Worm (Caenorhabditis elegans) whole organism, young adult: ENCODE results near the gene Y39E4A.1.

Experiments
- F23B12.7 ChIP-seq: sonication (generic microtip); optimal IDR thresholded peaks from 2 replicates; lab custom pipeline; 2017; ENCODE audit warnings: missing genetic modification characterization, mild to moderate bottlenecking, missing compliant biosample characterization, antibody characterized with exemption, moderate library complexity; ENCODE audit not compliant: insufficient read depth
- F37B4.10 ChIP-seq: fragments of 200-800 bp; sonication (Bioruptor generic); IDR thresholded peaks from 2 replicates; pipeline ENCODE4 v1.3.6; 2022; ENCODE audit warnings: missing genetic modification characterization, missing compliant biosample characterization
- F49E8.2 ChIP-seq: sonication (generic microtip); optimal IDR thresholded peaks from 3 replicates; lab custom pipeline; 2017; ENCODE audit warnings: missing genetic modification characterization, mild to moderate bottlenecking, missing compliant biosample characterization, antibody characterized with exemption, moderate library complexity; ENCODE audit not compliant: insufficient read depth
- F52B5.7 ChIP-seq: sonication (generic microtip); optimal IDR thresholded peaks from 2 replicates; lab custom pipeline; 2016; ENCODE audit warnings: mild to moderate bottlenecking, missing genetic modification characterization, missing compliant biosample characterization
- F55B11.4 ChIP-seq: sonication (generic microtip); optimal IDR thresholded peaks from 2 replicates; lab custom pipeline; 2016; ENCODE audit warnings: missing compliant biosample characterization, missing genetic modification characterization, borderline replicate concordance; ENCODE audit not compliant: insufficient read depth
- F57C9.4 ChIP-seq: sonication (generic microtip); optimal IDR thresholded peaks from 2 replicates; lab custom pipeline; 2017; ENCODE audit warnings: mild to moderate bottlenecking, missing genetic modification characterization, missing compliant biosample characterization
- K11D2.4 ChIP-seq: fragments of 200-800 bp; sonication (Bioruptor generic); IDR thresholded peaks from 2 replicates; pipeline ENCODE4 v1.3.6; 2022; ENCODE audit warnings: missing genetic modification reagents, missing genetic modification characterization, missing compliant biosample characterization
- T07F8.4 ChIP-seq: sonication (generic microtip); optimal IDR thresholded peaks from 2 replicates; lab custom pipeline; 2016; ENCODE audit warnings: mild to moderate bottlenecking, missing genetic modification characterization, moderate library complexity, missing compliant biosample characterization
- Y56A3A.18 ChIP-seq: fragments of 200-800 bp; sonication (Bioruptor generic); IDR thresholded peaks from 2 replicates; pipeline ENCODE4 v1.3.6; 2022; ENCODE audit warnings: missing genetic modification reagents, missing genetic modification characterization, missing compliant biosample characterization
- Y95B8A.8 ChIP-seq: fragments of 200-800 bp; sonication (Bioruptor generic); IDR thresholded peaks from 2 replicates; pipeline ENCODE4 v1.3.6; 2022; ENCODE audit warnings: missing genetic modification reagents, missing genetic modification characterization, missing compliant biosample characterization
- ZK185.1 ChIP-seq: sonication (generic microtip); optimal IDR thresholded peaks from 2 replicates; lab custom pipeline; 2016; ENCODE audit warnings: mild to moderate bottlenecking, missing genetic modification characterization, missing compliant biosample characterization; ENCODE audit not compliant: poor library complexity, severe bottlenecking
- akir-1 ChIP-seq: fragments of 200-800 bp; sonication (Bioruptor generic); optimal IDR thresholded peaks from 2 replicates; lab custom pipeline; 2018; ENCODE audit warnings: mild to moderate bottlenecking, missing genetic modification characterization, moderate library complexity, missing compliant biosample characterization
- attf-3 ChIP-seq: fragments of 200-800 bp; sonication (Bioruptor generic); conservative IDR thresholded peaks from 2 replicates; pipeline ENCODE4 v1.3.6; 2022; ENCODE audit warnings: missing genetic modification reagents, missing genetic modification characterization, missing compliant biosample characterization
- attf-5 ChIP-seq: fragments of 200-800 bp; sonication (Bioruptor generic); optimal IDR thresholded peaks from 2 replicates; lab custom pipeline; 2018; ENCODE audit warnings: mild to moderate bottlenecking, missing genetic modification characterization, missing compliant biosample characterization
- cebp-2 ChIP-seq: fragments of 200-800 bp; sonication (Bioruptor generic); IDR thresholded peaks from 2 replicates; pipeline ENCODE4 v1.3.6; 2022; ENCODE audit warnings: missing genetic modification characterization, missing compliant biosample characterization
- ceh-40 ChIP-seq: fragments of 200-800 bp; sonication (Bioruptor generic); IDR thresholded peaks from 2 replicates; pipeline ENCODE4 v1.3.6; 2022; ENCODE audit warnings: missing genetic modification characterization, missing compliant biosample characterization
- dpl-1 ChIP-seq: fragments of 150-350 bp; optimal IDR thresholded peaks from 2 replicates; lab custom pipeline; 2014; ENCODE audit warnings: missing biosample characterization, missing genetic modification reagents, missing genetic modification characterization
- egrh-3 ChIP-seq: fragments of 200-800 bp; sonication (Bioruptor generic); IDR thresholded peaks from 2 replicates; pipeline ENCODE4 v1.3.6; 2022; ENCODE audit warnings: missing genetic modification reagents, missing genetic modification characterization, missing compliant biosample characterization
- hlh-26 ChIP-seq: fragments of 200-800 bp; sonication (Bioruptor generic); conservative IDR thresholded peaks from 2 replicates; pipeline ENCODE4 v1.3.6; 2022; ENCODE audit warnings: missing genetic modification reagents, missing genetic modification characterization, missing compliant biosample characterization
- hrde-1 ChIP-seq: sonication (generic microtip); optimal IDR thresholded peaks from 2 replicates; lab custom pipeline; 2016; ENCODE audit warnings: missing genetic modification characterization, mild to moderate bottlenecking, missing compliant biosample characterization, moderate library complexity, missing genotype, missing genetic modification reagents, borderline replicate concordance
- hsf-1 ChIP-seq: fragments of 200-800 bp; sonication (Bioruptor generic); IDR thresholded peaks from 2 replicates; pipeline ENCODE4 v1.3.6; 2022; ENCODE audit warnings: missing genetic modification reagents, missing genetic modification characterization, missing compliant biosample characterization
- lin-26 ChIP-seq: fragments of 200-800 bp; sonication (Bioruptor generic); IDR thresholded peaks from 2 replicates; pipeline ENCODE4 v1.3.6; 2022; ENCODE audit warnings: missing genetic modification reagents, missing genetic modification characterization, missing compliant biosample characterization
- lin-35 ChIP-seq, 3 experiments: fragments of 150-350 bp in 2 of 3; sonication (generic microtip) in 1 of 3; optimal IDR thresholded peaks; 2 replicates each; lab custom pipeline; 2014 to 2018; ENCODE audit warnings: missing biosample characterization in 3 of 3, missing genetic modification characterization in 3 of 3, missing genetic modification reagents in 3 of 3
- lin-54 ChIP-seq: fragments of 200-800 bp; sonication (Bioruptor generic); optimal IDR thresholded peaks from 2 replicates; lab custom pipeline; 2018; ENCODE audit warnings: mild to moderate bottlenecking, missing genetic modification characterization, missing compliant biosample characterization
- lsl-1 ChIP-seq: fragments of 200-800 bp; sonication (Bioruptor generic); optimal IDR thresholded peaks from 2 replicates; lab custom pipeline; 2018; ENCODE audit warnings: mild to moderate bottlenecking, missing genetic modification characterization, moderate library complexity, missing compliant biosample characterization
- lsy-27 ChIP-seq: sonication (generic microtip); optimal IDR thresholded peaks from 2 replicates; lab custom pipeline; 2017; ENCODE audit warnings: missing genetic modification characterization, mild to moderate bottlenecking, missing compliant biosample characterization, antibody characterized with exemption, missing genotype, borderline replicate concordance; ENCODE audit not compliant: insufficient read depth
- madf-3 ChIP-seq: fragments of 200-800 bp; sonication (Bioruptor generic); IDR thresholded peaks from 2 replicates; pipeline ENCODE4 v1.3.6; 2022; ENCODE audit warnings: missing genetic modification reagents, missing genetic modification characterization, missing compliant biosample characterization
- madf-6 ChIP-seq: fragments of 200-800 bp; sonication (Bioruptor generic); IDR thresholded peaks from 2 replicates; pipeline ENCODE4 v1.3.6; 2022; ENCODE audit warnings: missing genetic modification reagents, missing genetic modification characterization, missing compliant biosample characterization
- mcd-1 ChIP-seq: fragments of 200-800 bp; sonication (Bioruptor generic); IDR thresholded peaks from 2 replicates; pipeline ENCODE4 v1.3.6; 2022; ENCODE audit warnings: missing genetic modification reagents, missing genetic modification characterization, missing compliant biosample characterization
- repo-1 ChIP-seq: sonication (generic microtip); optimal IDR thresholded peaks from 2 replicates; lab custom pipeline; 2017; ENCODE audit warnings: mild to moderate bottlenecking, missing genetic modification characterization, missing compliant biosample characterization
- snpc-1.1 ChIP-seq: sonication (generic microtip); optimal IDR thresholded peaks from 2 replicates; lab custom pipeline; 2017; ENCODE audit warnings: missing genetic modification characterization, mild to moderate bottlenecking, missing compliant biosample characterization, antibody characterized with exemption, moderate library complexity, missing genotype, missing genetic modification reagents; ENCODE audit not compliant: insufficient read depth
- somi-1 ChIP-seq: fragments of 200-800 bp; sonication (Bioruptor generic); optimal IDR thresholded peaks from 2 replicates; lab custom pipeline; 2018; ENCODE audit warnings: mild to moderate bottlenecking, missing genetic modification characterization, missing compliant biosample characterization
- sptf-2 ChIP-seq: fragments of 200-800 bp; sonication (Bioruptor generic); optimal IDR thresholded peaks from 2 replicates; lab custom pipeline; 2018; ENCODE audit warnings: mild to moderate bottlenecking, missing genetic modification characterization, missing compliant biosample characterization
- xnd-1 ChIP-seq: sonication (generic microtip); optimal IDR thresholded peaks from 2 replicates; lab custom pipeline; 2016; ENCODE audit warnings: missing genotype, missing genetic modification reagents, missing genetic modification characterization, missing compliant biosample characterization
- zfh-2 ChIP-seq: fragments of 200-800 bp; sonication (Bioruptor generic); conservative IDR thresholded peaks from 2 replicates; pipeline ENCODE4 v1.3.6; 2022; ENCODE audit warnings: missing genetic modification reagents, missing genetic modification characterization, missing compliant biosample characterization
- zim-3 ChIP-seq: sonication (generic microtip); optimal IDR thresholded peaks from 2 replicates; lab custom pipeline; 2017; ENCODE audit warnings: mild to moderate bottlenecking, missing genetic modification characterization, moderate library complexity, missing compliant biosample characterization
- ztf-18 ChIP-seq: sonication (generic microtip); optimal IDR thresholded peaks from 2 replicates; lab custom pipeline; 2016; ENCODE audit warnings: missing genotype, mild to moderate bottlenecking, missing genetic modification characterization, missing compliant biosample characterization
- ztf-22 ChIP-seq: fragments of 200-800 bp; sonication (Bioruptor generic); optimal IDR thresholded peaks from 2 replicates; lab custom pipeline; 2018; ENCODE audit warnings: mild to moderate bottlenecking, missing genetic modification characterization, moderate library complexity, missing compliant biosample characterization

The Y39E4A.1 gene

ce11 chrIII:12920810-12921209, 30.4 kb upstream of the Y39E4A.1 start:
- TF ChIP-seq hlh-26 (GFP tag; lab: Robert Waterston, UW) (no peak), hrde-1 (tag; lab: Kevin White, UChicago) (no peak), hsf-1 (no peak), akir-1 (GFP tag; lab: Kevin White, UChicago) (no peak), Y95B8A.8 (GFP tag; lab: Robert Waterston, UW) (no peak), cebp-2 (GFP tag; lab: Robert Waterston, UW) (no peak), snpc-1.1 (tag; lab: Kevin White, UChicago) (no peak), somi-1 (GFP tag; lab: Kevin White, UChicago) (no peak)

ce11 chrIII:12925947-12926607, 25.1 kb upstream of the Y39E4A.1 start, which contains the start of the genes npp-25 and mrps-10:
Gene npp-25 (minus strand): TSS chrIII:12925997.
Gene mrps-10 (plus strand): TSS chrIII:12926557.
- TF ChIP-seq lsl-1 (GFP tag; lab: Kevin White, UChicago) (peak; percentile 8), F52B5.7 (no peak), attf-5 (GFP tag; lab: Kevin White, UChicago) (peak; percentile 13), ztf-18 (peak; percentile 43), lin-35 (GFP tag; optimal IDR thresholded peaks at IDR 0.05; lab: Kevin White, UChicago) (peak in 1 of 3 experiments; percentile 2)
- TF ChIP-seq, all 124 proteins: peak for 4

ce11 chrIII:12929573-12929972, 21.6 kb upstream of the Y39E4A.1 start, which contains the start of gene Y37D8A.19:
Gene Y37D8A.19 (plus strand): TSS chrIII:12929873.
- TF ChIP-seq snpc-1.1 (tag; lab: Kevin White, UChicago), result no peak
- no peak for TF ChIP-seq F57C9.4 (tag; lab: Kevin White, UChicago)
- no peak for TF ChIP-seq sptf-2 (GFP tag; lab: Kevin White, UChicago)
- no peak for TF ChIP-seq ztf-22 (GFP tag; lab: Kevin White, UChicago)

ce11 chrIII:12931108-12931507, 20.1 kb upstream of the Y39E4A.1 start:
- TF ChIP-seq egrh-3 (GFP tag; lab: Robert Waterston, UW) (peak; percentile 30; the same call in 1 of the 2 replicates), repo-1 (tag; lab: Kevin White, UChicago) (no peak), zfh-2 (peak; percentile 95), mcd-1 (0 out of 2 replicates have a peak, but pooled peaks have one; percentile 11), madf-6 (GFP tag; lab: Robert Waterston, UW) (0 out of 2 replicates have a peak, but pooled peaks have one; percentile 21), xnd-1 (tag; lab: Kevin White, UChicago) (no peak), F49E8.2 (tag; lab: Kevin White, UChicago) (no peak), lsy-27 (tag; lab: Kevin White, UChicago) (no peak)

- TF ChIP-seq ZK185.1, result peak; percentile 29
- TF ChIP-seq T07F8.4 (tag; lab: Kevin White, UChicago), result no peak
- peak; percentile 71 for TF ChIP-seq lin-54 (GFP tag; lab: Kevin White, UChicago)
- no peak for TF ChIP-seq F55B11.4 (tag; lab: Kevin White, UChicago)
- peak; percentile 29 for TF ChIP-seq dpl-1
- TF ChIP-seq ceh-40 (GFP tag; lab: Robert Waterston, UW), result no peak
- TF ChIP-seq F52B5.7, result no peak
- peak; percentile 76 for TF ChIP-seq K11D2.4
- TF ChIP-seq F23B12.7 (tag; lab: Kevin White, UChicago), result peak; percentile 38
- 0 out of 2 replicates have a peak, but pooled peaks have one; percentile 8 for TF ChIP-seq madf-3 (GFP tag; lab: Robert Waterston, UW)
- no peak for TF ChIP-seq lin-26 (GFP tag; lab: Robert Waterston, UW)
- TF ChIP-seq ztf-18, result peak; percentile 94
- TF ChIP-seq F37B4.10, result no peak
- TF ChIP-seq attf-3 (GFP tag; lab: Robert Waterston, UW), result 0 out of 2 replicates have a peak, but pooled peaks have one; percentile 17
- TF ChIP-seq Y56A3A.18 (GFP tag; lab: Robert Waterston, UW), result no peak
- no peak for TF ChIP-seq zim-3 (tag; lab: Kevin White, UChicago)
Observed at ce11 chrIII:12931786-12932427, 19.3 kb upstream of the Y39E4A.1 start, which contains the start of gene rbm-7. Gene rbm-7 (minus strand): TSS chrIII:12931867.
